Fruit fly (Drosophila melanogaster) whole organism, adult: Measurements from ENCODE around the gene CG6576.

Experiments used
- CG11617 ChIP-seq: fragments of 200-800 bp; sonication (Bioruptor generic); optimal IDR thresholded peaks from 2 replicates; lab custom pipeline; 2017; ENCODE audit warnings: mild to moderate bottlenecking, missing biosample characterization, missing genetic modification reagents, missing genetic modification characterization
- CG12768 ChIP-seq: fragments of 200-800 bp; sonication (Bioruptor generic); optimal IDR thresholded peaks from 2 replicates; lab custom pipeline; 2017; ENCODE audit warnings: missing biosample characterization, missing genetic modification characterization, mild to moderate bottlenecking, moderate library complexity, missing genetic modification reagents
- CG14711 ChIP-seq: fragments of 200-800 bp; sonication (Bioruptor generic); optimal IDR thresholded peaks from 2 replicates; lab custom pipeline; 2018; ENCODE audit warnings: missing biosample characterization, mild to moderate bottlenecking, missing genetic modification characterization, moderate library complexity
- CG1620 ChIP-seq: fragments of 200-800 bp; sonication (Bioruptor generic); optimal IDR thresholded peaks from 2 replicates; lab custom pipeline; 2016; ENCODE audit warnings: missing biosample characterization, missing genetic modification characterization
- CG33017 ChIP-seq: fragments of 200-800 bp; sonication (Bioruptor generic); optimal IDR thresholded peaks from 2 replicates; lab custom pipeline; 2018; ENCODE audit warnings: missing biosample characterization, mild to moderate bottlenecking, missing genetic modification characterization, moderate library complexity
- CG5204 ChIP-seq: fragments of 200-800 bp; sonication (Bioruptor generic); optimal IDR thresholded peaks from 2 replicates; lab custom pipeline; 2016; ENCODE audit warnings: missing biosample characterization, missing genetic modification characterization
- CG7045 ChIP-seq: fragments of 200-800 bp; sonication (Bioruptor generic); optimal IDR thresholded peaks from 2 replicates; lab custom pipeline; 2017; ENCODE audit warnings: missing biosample characterization, mild to moderate bottlenecking, missing genetic modification characterization
- CG7101 ChIP-seq: fragments of 200-800 bp; sonication (Bioruptor generic); optimal IDR thresholded peaks from 2 replicates; lab custom pipeline; 2018; ENCODE audit warnings: missing biosample characterization, mild to moderate bottlenecking, missing genetic modification characterization, moderate library complexity
- Clk ChIP-seq: fragments of 200-800 bp; sonication (Bioruptor generic); optimal IDR thresholded peaks from 2 replicates; lab custom pipeline; 2017; ENCODE audit warnings: missing biosample characterization, missing genetic modification characterization
- Crg-1 ChIP-seq: fragments of 200-800 bp; sonication (Bioruptor generic); optimal IDR thresholded peaks from 2 replicates; lab custom pipeline; 2016; ENCODE audit warnings: missing biosample characterization, missing genetic modification characterization
- Hr96 ChIP-seq: fragments of 200-800 bp; sonication (Bioruptor generic); optimal IDR thresholded peaks from 2 replicates; lab custom pipeline; 2016; ENCODE audit warnings: missing biosample characterization, missing genetic modification characterization
- Mnt ChIP-seq: fragments of 200-800 bp; sonication (Bioruptor generic); optimal IDR thresholded peaks from 2 replicates; lab custom pipeline; 2016; ENCODE audit warnings: missing biosample characterization, mild to moderate bottlenecking, missing genetic modification characterization
- bab1 ChIP-seq: fragments of 200-800 bp; sonication (Bioruptor generic); optimal IDR thresholded peaks from 3 replicates; lab custom pipeline; 2019; ENCODE audit warnings: missing biosample characterization, mild to moderate bottlenecking, missing genetic modification characterization, moderate library complexity
- cic ChIP-seq: fragments of 200-800 bp; sonication (Bioruptor generic); optimal IDR thresholded peaks from 2 replicates; lab custom pipeline; 2017; ENCODE audit warnings: missing biosample characterization, mild to moderate bottlenecking, missing genetic modification characterization, moderate library complexity
- cnc ChIP-seq, 2 experiments: fragments of >200 bp; optimal IDR thresholded peaks; 2 replicates each; lab custom pipeline; 2017
- kay ChIP-seq: fragments of 200-800 bp; sonication (Bioruptor generic); peaks from one replicate; lab custom pipeline; 2016; ENCODE audit warnings: missing biosample characterization, missing genetic modification characterization, borderline replicate concordance
- pad ChIP-seq: fragments of 200-800 bp; sonication (Bioruptor generic); optimal IDR thresholded peaks from 3 replicates; lab custom pipeline; 2017; ENCODE audit warnings: missing biosample characterization, missing genetic modification characterization, mild to moderate bottlenecking, moderate library complexity, missing genetic modification reagents
- tj ChIP-seq: fragments of 200-800 bp; sonication (Bioruptor generic); optimal IDR thresholded peaks from 3 replicates; lab custom pipeline; 2017; ENCODE audit warnings: missing biosample characterization, mild to moderate bottlenecking, missing genetic modification characterization, moderate library complexity
- toe ChIP-seq: fragments of 200-800 bp; sonication (Bioruptor generic); optimal IDR thresholded peaks from 2 replicates; lab custom pipeline; 2016; ENCODE audit warnings: missing biosample characterization, missing genetic modification characterization

Gene CG6576

DNA sequence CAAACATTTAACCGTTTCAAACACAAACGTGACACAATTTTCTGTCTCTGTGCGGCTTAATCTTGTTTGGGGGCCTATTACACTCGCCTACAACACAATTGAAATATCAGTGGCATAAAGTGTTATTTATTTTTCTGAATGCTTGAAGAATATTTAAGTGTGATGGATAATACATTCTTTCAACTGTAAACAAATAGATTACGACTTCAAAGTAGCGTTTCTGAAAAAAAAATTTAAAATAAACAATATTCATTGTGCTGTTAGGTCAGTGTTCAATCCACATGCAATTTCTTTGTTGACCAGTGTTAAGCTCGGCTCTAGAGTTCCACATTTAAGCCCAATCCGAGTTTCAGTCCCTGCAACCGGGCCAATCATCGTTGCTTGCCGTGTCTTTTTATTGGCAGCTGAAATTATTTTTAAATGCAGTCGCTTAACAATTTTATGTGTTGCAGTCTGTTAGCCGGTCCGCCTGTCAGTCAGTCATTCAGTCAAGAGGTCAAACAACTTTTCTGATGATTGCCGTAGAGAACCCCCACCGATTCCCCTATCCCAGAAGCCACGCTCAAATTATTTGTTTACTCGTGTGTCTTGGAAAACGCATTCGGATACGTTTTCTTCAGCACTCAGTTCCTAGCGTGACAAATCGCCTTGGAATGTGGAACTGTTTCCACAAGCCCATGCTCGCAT lies 17.4 kb downstream of the CG6576 start:
- no peak for TF ChIP-seq tj (GFP tag; lab: Kevin White, UChicago)
- TF ChIP-seq bab1 (GFP tag; lab: Kevin White, UChicago): peak; percentile 89

DNA sequence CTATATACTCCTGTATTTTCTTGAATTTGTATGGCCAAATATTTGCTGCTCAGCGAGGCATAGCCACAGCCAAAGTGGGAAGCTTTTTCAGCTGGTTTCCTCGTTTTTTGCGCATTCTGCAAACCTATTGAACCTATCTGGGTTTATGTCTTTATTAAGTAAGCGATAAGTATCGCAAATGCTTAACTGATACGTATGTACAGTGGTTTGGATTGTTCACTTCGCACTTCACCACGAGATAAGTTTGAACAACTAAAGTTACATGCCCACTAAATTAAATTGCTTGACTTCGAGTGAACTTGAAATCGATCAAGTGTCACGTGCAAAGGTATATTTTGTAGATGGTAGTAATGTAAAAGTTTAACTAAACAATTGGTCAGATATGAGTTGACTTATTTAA lies 17.9 kb downstream of the CG6576 start:
- TF ChIP-seq kay (GFP tag; lab: Kevin White, UChicago) (peak; percentile 64), Hr96 (GFP tag; lab: Kevin White, UChicago) (no peak), CG33017 (tag; lab: Kevin White, UChicago) (no peak), CG5204 (no peak), Mnt (GFP tag; lab: Kevin White, UChicago) (peak; percentile 6), Clk (GFP tag; lab: Kevin White, UChicago) (no peak), cic (no peak), CG7045 (GFP tag; lab: Kevin White, UChicago) (no peak), Crg-1 (GFP tag; lab: Kevin White, UChicago) (no peak), toe (no peak)

DNA sequence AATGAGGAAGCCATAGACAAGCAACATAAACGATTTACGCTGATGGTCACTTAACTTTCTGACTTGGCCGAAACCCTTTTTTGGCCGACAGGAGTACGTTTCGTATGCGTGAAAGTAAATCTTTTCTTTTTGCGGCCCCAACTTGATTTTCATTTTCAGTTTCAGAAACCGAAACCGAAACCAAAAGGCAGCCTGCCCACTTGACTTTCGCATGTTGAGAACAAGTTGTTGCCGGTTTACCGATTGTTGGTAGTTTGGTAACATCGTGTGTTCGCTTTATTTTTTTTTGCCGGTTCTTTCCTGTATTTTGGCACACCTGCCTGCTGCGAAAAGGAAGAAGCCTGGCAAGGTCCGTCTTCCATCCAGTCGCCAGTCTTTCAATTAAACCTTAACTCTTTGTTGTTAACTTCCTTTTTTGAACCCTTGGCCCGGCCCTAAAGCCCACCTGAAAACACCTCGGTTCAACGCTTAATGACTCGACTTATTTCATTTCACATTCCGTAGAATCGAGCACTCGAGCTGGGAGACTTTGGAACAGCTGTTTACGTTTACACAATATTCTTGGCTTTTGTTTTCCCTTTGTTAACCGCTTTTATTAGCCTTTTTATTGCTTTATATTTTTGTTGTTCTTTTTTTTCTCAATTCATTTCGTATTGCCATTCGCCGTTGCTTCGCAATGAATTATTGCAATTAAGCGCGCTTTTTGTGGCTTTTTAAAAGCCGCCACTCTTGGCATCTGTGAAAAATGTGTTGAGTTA lies 19.4 kb downstream of the CG6576 start:
- TF ChIP-seq Mnt (GFP tag; lab: Kevin White, UChicago) (no peak), CG12768 (no peak), toe (no peak), tj (GFP tag; lab: Kevin White, UChicago) (peak; percentile 86), Clk (GFP tag; lab: Kevin White, UChicago) (no peak), CG7101 (tag; lab: Kevin White, UChicago) (no peak), kay (GFP tag; lab: Kevin White, UChicago) (peak; percentile 52), CG11617 (GFP tag; lab: Kevin White, UChicago) (no peak), cnc (optimal IDR thresholded peaks at IDR 0.05; lab: Kevin White, UChicago) (no peak), CG33017 (tag; lab: Kevin White, UChicago) (no peak), Hr96 (GFP tag; lab: Kevin White, UChicago) (no peak), Crg-1 (GFP tag; lab: Kevin White, UChicago) (peak; percentile 16), bab1 (GFP tag; lab: Kevin White, UChicago) (peak; percentile 27)

DNA sequence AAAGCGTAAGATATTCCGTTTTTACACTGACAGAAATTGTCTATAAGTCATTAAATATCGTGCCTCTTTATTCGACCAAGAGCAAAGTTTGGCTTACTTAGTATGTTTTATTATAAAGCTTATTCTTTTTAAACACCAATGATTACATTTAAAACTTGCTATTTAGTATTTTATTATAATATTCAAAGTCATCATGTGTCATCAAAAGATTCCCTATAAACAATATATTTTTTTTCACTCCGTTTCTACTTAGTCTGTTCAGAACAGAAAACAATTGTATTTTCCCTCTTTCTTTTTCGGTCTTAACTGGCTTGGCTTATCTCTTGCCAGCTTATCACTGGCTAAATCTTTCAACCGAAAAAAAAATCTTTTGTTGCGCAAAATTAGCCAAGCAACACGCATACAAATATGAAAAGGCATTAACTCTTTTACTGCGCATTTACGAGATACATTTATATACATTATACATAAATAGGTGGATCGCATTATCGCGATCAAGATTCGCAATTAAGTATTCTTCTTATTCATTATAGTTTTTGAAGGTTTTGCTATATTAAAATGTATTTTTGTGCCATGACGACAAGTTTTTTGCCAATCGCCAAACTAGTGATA lies 21.6 kb downstream of the CG6576 start:
- no peak for TF ChIP-seq CG12768
- TF ChIP-seq CG14711 (tag; lab: Kevin White, UChicago): no peak
- TF ChIP-seq Crg-1 (GFP tag; lab: Kevin White, UChicago): no peak
- peak; percentile 89 for TF ChIP-seq kay (GFP tag; lab: Kevin White, UChicago)
- TF ChIP-seq Hr96 (GFP tag; lab: Kevin White, UChicago): no peak

DNA sequence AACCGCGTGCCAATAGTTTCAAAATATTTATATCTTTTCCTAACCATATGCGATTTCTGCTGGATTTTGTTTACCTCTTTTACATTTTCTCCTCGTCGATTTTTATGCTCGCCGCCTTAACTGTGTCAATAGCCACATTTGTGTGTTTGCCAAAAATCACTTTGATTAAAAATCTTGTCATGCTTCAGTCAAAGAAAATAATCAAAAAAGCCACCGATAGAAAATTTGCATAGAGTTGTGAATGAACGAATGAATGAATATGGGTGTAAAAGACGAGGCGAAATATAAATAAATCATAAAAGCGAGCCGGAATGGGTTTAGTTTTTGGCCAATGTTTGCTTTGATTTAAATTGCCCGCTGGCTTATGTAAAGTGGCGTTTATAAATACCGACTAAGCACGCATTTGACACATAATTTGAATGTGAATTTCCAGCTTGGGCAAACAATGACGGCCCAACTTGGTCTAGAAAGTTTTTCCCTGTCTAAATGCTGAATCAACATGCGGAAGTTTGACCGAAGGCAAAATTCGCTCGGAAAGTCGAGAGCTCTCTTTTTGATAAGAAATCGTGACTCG lies 25.0 kb downstream of the CG6576 start:
- TF ChIP-seq CG1620: no peak
- peak; percentile 52 for TF ChIP-seq kay (GFP tag; lab: Kevin White, UChicago)

DNA sequence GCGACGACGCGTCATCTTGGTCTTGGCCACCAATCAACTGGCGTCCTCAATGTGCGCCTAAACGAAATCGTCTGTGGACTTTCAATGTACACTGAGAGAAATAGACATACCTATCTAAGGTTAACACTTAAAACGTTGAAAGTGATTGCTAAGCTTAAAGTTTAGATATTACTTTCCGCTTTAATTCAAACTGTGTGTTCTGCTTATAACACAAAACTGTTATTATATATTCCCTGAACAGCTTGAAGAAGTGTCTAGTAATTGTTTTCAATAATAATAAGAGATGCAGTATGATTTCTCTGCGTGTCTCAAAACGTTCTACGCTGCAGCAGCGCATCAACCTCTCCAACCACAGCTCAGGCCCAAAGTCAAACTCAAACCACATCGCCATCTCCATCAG lies 26.2 kb downstream of the CG6576 start:
- peak; percentile 16 for TF ChIP-seq bab1 (GFP tag; lab: Kevin White, UChicago)
- no peak for TF ChIP-seq cic

DNA sequence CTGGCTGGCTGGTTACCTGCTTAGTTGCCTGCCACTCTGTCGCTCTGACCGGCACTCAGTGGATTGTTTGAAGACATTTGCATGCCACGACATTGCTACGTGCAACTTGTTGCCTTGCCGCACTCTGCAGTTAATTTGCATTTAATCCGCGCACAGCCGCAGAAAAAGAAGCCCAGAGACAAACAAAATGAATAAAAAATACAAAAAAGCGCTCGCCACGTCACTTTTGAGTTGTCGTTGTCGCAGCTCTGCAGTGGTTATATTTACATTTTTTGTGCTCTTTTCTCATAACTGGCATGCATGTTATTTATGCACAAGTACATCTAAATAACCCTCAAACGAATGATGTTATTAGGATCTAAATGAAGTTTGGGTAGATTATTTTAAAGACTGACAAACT lies 27.5 kb downstream of the CG6576 start:
- no peak for TF ChIP-seq kay (GFP tag; lab: Kevin White, UChicago)
- TF ChIP-seq CG7101 (tag; lab: Kevin White, UChicago): no peak
- TF ChIP-seq CG11617 (GFP tag; lab: Kevin White, UChicago): no peak
- no peak for TF ChIP-seq CG5204

DNA sequence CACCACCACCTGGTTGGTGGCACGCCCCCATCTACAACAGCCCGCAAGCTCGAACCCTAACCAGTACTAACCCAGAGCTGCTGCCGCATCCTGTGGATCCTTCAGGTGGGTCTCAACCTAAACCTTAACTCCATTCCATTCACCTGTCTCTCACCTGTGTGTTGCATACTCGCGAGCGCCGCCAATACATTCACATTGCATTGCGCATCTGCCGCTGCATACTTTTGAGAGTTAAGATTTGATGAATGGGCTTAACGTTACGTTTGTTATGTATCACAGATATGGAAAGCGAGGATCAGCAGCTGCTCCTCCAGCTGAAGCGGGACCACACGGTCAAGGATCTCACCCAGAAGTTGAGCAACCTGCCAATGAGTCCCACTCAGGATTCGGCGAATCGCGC lies 31.5 kb downstream of the CG6576 start:
- peak; percentile 28 for TF ChIP-seq bab1 (GFP tag; lab: Kevin White, UChicago)
- TF ChIP-seq pad: no peak
